Fruit fly (Drosophila melanogaster) whole organism, wandering third instar larva: ENCODE measurements around the gene CG32603.

ENCODE experiments used
- Abd-B ChIP-seq: fragments of >200 bp; optimal IDR thresholded peaks from 2 replicates; lab custom pipeline; 2017; ENCODE audit warnings: missing biosample characterization, missing genetic modification characterization
- CG32264 ChIP-seq: fragments of 200-800 bp; sonication (Bioruptor generic); optimal IDR thresholded peaks from 2 replicates; lab custom pipeline; 2016; ENCODE audit warnings: missing biosample characterization, missing genetic modification characterization
- CrebA ChIP-seq: fragments of 200-800 bp; sonication (Bioruptor generic); optimal IDR thresholded peaks from 2 replicates; lab custom pipeline; 2016; ENCODE audit warnings: missing biosample characterization, mild to moderate bottlenecking, missing genetic modification characterization, borderline replicate concordance
- Dfd ChIP-seq: fragments of >200 bp; optimal IDR thresholded peaks from 2 replicates; lab custom pipeline; 2017; ENCODE audit warnings: missing biosample characterization, missing genetic modification characterization
- Dif ChIP-seq: fragments of 200-275, 200-300 bp; sonication (Bioruptor generic); optimal IDR thresholded peaks from 2 replicates; lab custom pipeline; 2018; ENCODE audit warnings: missing biosample characterization, missing genetic modification characterization; ENCODE audit not compliant: partially characterized antibody
- GATAd ChIP-seq: sonication (Bioruptor generic); optimal IDR thresholded peaks from 2 replicates; lab custom pipeline; 2016; ENCODE audit warnings: missing biosample characterization, missing genetic modification characterization
- HLH106 ChIP-seq: fragments of 200-800 bp; optimal IDR thresholded peaks from 3 replicates; lab custom pipeline; 2019; ENCODE audit warnings: missing biosample characterization, mild to moderate bottlenecking, missing genetic modification characterization, moderate library complexity
- Hnf4 ChIP-seq: fragments of 200-800 bp; sonication (Bioruptor generic); optimal IDR thresholded peaks from 2 replicates; lab custom pipeline; 2016; ENCODE audit warnings: missing biosample characterization, mild to moderate bottlenecking, missing genetic modification characterization
- Hr83 ChIP-seq: fragments of 200-300 bp; sonication (Bioruptor generic); optimal IDR thresholded peaks from 2 replicates; lab custom pipeline; 2016; ENCODE audit warnings: missing biosample characterization, mild to moderate bottlenecking, missing genetic modification characterization, moderate library complexity; ENCODE audit not compliant: poor library complexity, severe bottlenecking
- Mio ChIP-seq: sonication (Bioruptor generic); optimal IDR thresholded peaks from 2 replicates; lab custom pipeline; 2016; ENCODE audit warnings: missing biosample characterization, missing genetic modification characterization
- N ChIP-seq: fragments of >200 bp; optimal IDR thresholded peaks from 2 replicates; lab custom pipeline; 2018; ENCODE audit warnings: missing biosample characterization, missing external identifiers, missing genetic modification characterization
- OdsH ChIP-seq: fragments of 200-800 bp; sonication (Bioruptor generic); optimal IDR thresholded peaks from 2 replicates; lab custom pipeline; 2016; ENCODE audit warnings: missing biosample characterization, mild to moderate bottlenecking, missing genetic modification characterization
- Rel ChIP-seq, 2 experiments: fragments of 200-800 bp; sonication (Bioruptor generic) in 1 of 2; optimal IDR thresholded peaks; 2 replicates in 1 of 2; 3 replicates in 1 of 2; lab custom pipeline; 2016 to 2019; ENCODE audit warnings: mild to moderate bottlenecking in 2 of 2, missing biosample characterization in 2 of 2, missing genetic modification characterization in 2 of 2, moderate library complexity in 1 of 2
- Sp1 ChIP-seq: fragments of 200-800 bp; sonication (Bioruptor generic); optimal IDR thresholded peaks from 3 replicates; lab custom pipeline; 2019; ENCODE audit warnings: missing biosample characterization, mild to moderate bottlenecking, missing genetic modification characterization, moderate library complexity
- Vsx2 ChIP-seq: fragments of 200-300, 225-300 bp; sonication (Bioruptor generic); optimal IDR thresholded peaks from 2 replicates; lab custom pipeline; 2018; ENCODE audit warnings: missing biosample characterization, missing genetic modification characterization; ENCODE audit not compliant: partially characterized antibody
- br ChIP-seq: fragments of 200-800 bp; sonication (Bioruptor generic); optimal IDR thresholded peaks from 2 replicates; lab custom pipeline; 2016; ENCODE audit warnings: missing biosample characterization, missing genetic modification characterization
- brk ChIP-seq: fragments of 200-800 bp; sonication (Bioruptor generic); optimal IDR thresholded peaks from 2 replicates; lab custom pipeline; 2016; ENCODE audit warnings: missing biosample characterization, mild to moderate bottlenecking, missing genetic modification characterization
- dl ChIP-seq, 2 experiments: fragments of 175-275, 200-275 bp in 1 of 2; fragments of 200-275 bp in 1 of 2; sonication (Bioruptor generic); optimal IDR thresholded peaks; lab custom pipeline; 2018; ENCODE audit warnings: mild to moderate bottlenecking in 2 of 2, missing biosample characterization in 2 of 2, missing genetic modification characterization in 2 of 2, moderate library complexity in 2 of 2; ENCODE audit not compliant: partially characterized antibody in 2 of 2, insufficient read depth in 1 of 2
- dmrt93B ChIP-seq: fragments of 200-800 bp; sonication (Bioruptor generic); optimal IDR thresholded peaks from 2 replicates; lab custom pipeline; 2018; ENCODE audit warnings: missing biosample characterization, mild to moderate bottlenecking, missing genetic modification characterization
- dsf ChIP-seq: sonication (Bioruptor generic); optimal IDR thresholded peaks from 2 replicates; lab custom pipeline; 2016; ENCODE audit warnings: missing biosample characterization, missing genetic modification characterization, borderline replicate concordance
- ey ChIP-seq: fragments of 200-800 bp; sonication (Bioruptor generic); optimal IDR thresholded peaks from 2 replicates; lab custom pipeline; 2016; ENCODE audit warnings: missing biosample characterization, missing genetic modification characterization
- foxo ChIP-seq, 2 experiments: fragments of 200-800 bp; sonication (Bioruptor generic); optimal IDR thresholded peaks; 2 replicates in 1 of 2; 3 replicates in 1 of 2; lab custom pipeline; 2016 to 2017; ENCODE audit warnings: missing biosample characterization in 2 of 2, missing genetic modification characterization in 2 of 2
- h ChIP-seq: fragments of 200-800 bp; sonication (Bioruptor generic); optimal IDR thresholded peaks from 3 replicates; lab custom pipeline; 2016; ENCODE audit warnings: missing biosample characterization, mild to moderate bottlenecking, missing genetic modification characterization
- jim ChIP-seq: fragments of 175-275, 200-325 bp; sonication (Bioruptor generic); optimal IDR thresholded peaks from 2 replicates; lab custom pipeline; 2016; ENCODE audit warnings: missing biosample characterization, mild to moderate bottlenecking, missing genetic modification characterization
- pan ChIP-seq: fragments of >200 bp; optimal IDR thresholded peaks from 2 replicates; lab custom pipeline; 2017
- psq ChIP-seq: fragments of 200-800 bp; sonication (Bioruptor generic); optimal IDR thresholded peaks from 3 replicates; lab custom pipeline; 2017; ENCODE audit warnings: missing biosample characterization, mild to moderate bottlenecking, missing genetic modification characterization, moderate library complexity
- rgr ChIP-seq: fragments of 200-800 bp; sonication (Bioruptor generic); optimal IDR thresholded peaks from 3 replicates; lab custom pipeline; 2016; ENCODE audit warnings: missing biosample characterization, mild to moderate bottlenecking, missing genetic modification characterization
- sage ChIP-seq: fragments of 200-800 bp; sonication (Bioruptor generic); optimal IDR thresholded peaks from 2 replicates; lab custom pipeline; 2016; ENCODE audit warnings: missing biosample characterization, mild to moderate bottlenecking, missing genetic modification characterization
- sv ChIP-seq: fragments of 200-800 bp; sonication (Bioruptor generic); optimal IDR thresholded peaks from 3 replicates; lab custom pipeline; 2016; ENCODE audit warnings: missing biosample characterization, missing genetic modification characterization
- tai ChIP-seq: sonication (Bioruptor generic); optimal IDR thresholded peaks from 2 replicates; lab custom pipeline; 2016; ENCODE audit warnings: missing biosample characterization, missing genetic modification characterization
- usp ChIP-seq: fragments of >200 bp; optimal IDR thresholded peaks from 2 replicates; lab custom pipeline; 2017; ENCODE audit warnings: missing biosample characterization, missing genetic modification characterization
- woc ChIP-seq: sonication (Bioruptor generic); optimal IDR thresholded peaks from 2 replicates; lab custom pipeline; 2016; ENCODE audit warnings: missing biosample characterization, mild to moderate bottlenecking, missing genetic modification characterization

The CG32603 gene

DNA sequence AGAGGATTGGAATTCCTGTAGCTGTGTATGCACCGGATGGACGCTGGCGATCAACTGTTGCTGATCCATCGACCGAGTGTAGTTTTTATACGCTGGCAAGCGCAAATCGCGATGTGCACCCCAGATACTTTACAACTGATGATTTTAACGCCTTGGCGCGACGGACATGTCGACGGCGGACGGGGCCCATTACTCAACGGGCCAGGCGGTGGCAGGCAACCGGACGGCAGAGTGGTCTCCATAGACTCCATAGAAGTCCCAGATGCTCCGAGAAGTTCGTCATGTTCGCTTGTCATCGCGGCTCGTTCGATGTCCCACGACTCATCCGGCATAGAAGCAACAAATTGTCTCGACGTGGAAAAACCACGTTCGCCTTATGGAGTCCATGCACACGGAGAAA lies 7.6 kb downstream of the CG32603 start, which contains the start of gene CG13403:
Gene CG13403 (minus strand): TSS at position 101 of the 400 bp plus-strand sequence.
- no peak for TF ChIP-seq psq (GFP tag; lab: Kevin White, UChicago)
- no peak for TF ChIP-seq sage (GFP tag; lab: Kevin White, UChicago)
- no peak for TF ChIP-seq Rel (GFP tag; optimal IDR thresholded peaks at IDR 0.05; lab: Kevin White, UChicago)
- TF ChIP-seq Rel (tag; optimal IDR thresholded peaks at IDR 0.05; lab: Kevin White, UChicago) = no peak
- no peak for TF ChIP-seq Dfd (GFP tag; lab: Kevin White, UChicago)
- TF ChIP-seq dl (GFP tag; optimal IDR thresholded peaks at IDR 0.05; lab: Kevin White, UChicago; ENCODE audit: insufficient read depth in 1 of 2, partially characterized antibody in 2 of 2) = no peak
- no peak for TF ChIP-seq brk
- TF ChIP-seq Abd-B (GFP tag; lab: Kevin White, UChicago) = no peak
- TF ChIP-seq jim (GFP tag; lab: Kevin White, UChicago) = no peak
- no peak for TF ChIP-seq Sp1 (GFP tag; lab: Kevin White, UChicago)
- no peak for TF ChIP-seq br
- no peak for TF ChIP-seq dmrt93B (GFP tag; lab: Kevin White, UChicago)
- TF ChIP-seq h (GFP tag; lab: Kevin White, UChicago) = no peak
- TF ChIP-seq OdsH (GFP tag; lab: Kevin White, UChicago) = no peak
- no peak for TF ChIP-seq Vsx2 (GFP tag; lab: Kevin White, UChicago)
- TF ChIP-seq sv (GFP tag; lab: Kevin White, UChicago) = no peak
- TF ChIP-seq N (GFP tag; lab: Kevin White, UChicago) = no peak
- no peak for TF ChIP-seq Mio (GFP tag; lab: Kevin White, UChicago)
- TF ChIP-seq GATAd = no peak
- no peak for TF ChIP-seq HLH106 (tag; lab: Kevin White, UChicago)

DNA sequence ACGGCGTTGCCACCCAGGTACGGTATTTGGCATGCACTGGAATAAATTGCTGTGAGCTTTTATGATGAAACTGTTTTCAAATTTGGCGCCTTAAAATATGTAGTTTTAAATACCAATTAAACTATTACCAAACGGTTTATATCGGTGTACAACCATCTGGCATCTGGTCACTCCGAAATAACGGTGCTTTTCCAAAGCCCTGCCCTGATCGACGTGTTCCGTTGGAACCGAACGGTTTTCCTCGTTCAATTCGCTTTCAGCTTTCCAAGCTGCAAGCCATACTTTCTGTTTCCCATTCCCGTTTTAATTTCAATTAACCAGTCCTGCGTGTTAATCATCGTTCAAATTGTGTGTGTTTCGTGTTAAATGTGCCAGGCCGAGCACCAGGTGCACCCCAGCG lies 8.7 kb downstream of the CG32603 start, which contains the start of gene yl:
Gene yl (plus strand): TSS at position 202 of the 400 bp plus-strand sequence.
- no peak for TF ChIP-seq Hr83 (GFP tag; lab: Kevin White, UChicago)
- no peak for TF ChIP-seq pan (lab: Kevin White, UChicago)
- TF ChIP-seq dl (GFP tag; optimal IDR thresholded peaks at IDR 0.05; lab: Kevin White, UChicago; ENCODE audit: insufficient read depth in 1 of 2, partially characterized antibody in 2 of 2) = no peak
- TF ChIP-seq Hnf4 (GFP tag; lab: Kevin White, UChicago) = no peak
- no peak for TF ChIP-seq dmrt93B (GFP tag; lab: Kevin White, UChicago)
- no peak for TF ChIP-seq CG32264 (GFP tag; lab: Kevin White, UChicago)
- TF ChIP-seq sv (GFP tag; lab: Kevin White, UChicago) = no peak
- TF ChIP-seq GATAd = no peak
- TF ChIP-seq ey (GFP tag; lab: Kevin White, UChicago) = no peak
- TF ChIP-seq Vsx2 (GFP tag; lab: Kevin White, UChicago) = no peak
- no peak for TF ChIP-seq Dfd (GFP tag; lab: Kevin White, UChicago)
- no peak for TF ChIP-seq jim (GFP tag; lab: Kevin White, UChicago)
- TF ChIP-seq h (GFP tag; lab: Kevin White, UChicago) = no peak
- TF ChIP-seq woc (GFP tag; lab: Kevin White, UChicago) = no peak
- no peak for TF ChIP-seq usp
- no peak for TF ChIP-seq rgr (GFP tag; lab: Kevin White, UChicago)
- TF ChIP-seq CrebA (GFP tag; lab: Kevin White, UChicago) = no peak

DNA sequence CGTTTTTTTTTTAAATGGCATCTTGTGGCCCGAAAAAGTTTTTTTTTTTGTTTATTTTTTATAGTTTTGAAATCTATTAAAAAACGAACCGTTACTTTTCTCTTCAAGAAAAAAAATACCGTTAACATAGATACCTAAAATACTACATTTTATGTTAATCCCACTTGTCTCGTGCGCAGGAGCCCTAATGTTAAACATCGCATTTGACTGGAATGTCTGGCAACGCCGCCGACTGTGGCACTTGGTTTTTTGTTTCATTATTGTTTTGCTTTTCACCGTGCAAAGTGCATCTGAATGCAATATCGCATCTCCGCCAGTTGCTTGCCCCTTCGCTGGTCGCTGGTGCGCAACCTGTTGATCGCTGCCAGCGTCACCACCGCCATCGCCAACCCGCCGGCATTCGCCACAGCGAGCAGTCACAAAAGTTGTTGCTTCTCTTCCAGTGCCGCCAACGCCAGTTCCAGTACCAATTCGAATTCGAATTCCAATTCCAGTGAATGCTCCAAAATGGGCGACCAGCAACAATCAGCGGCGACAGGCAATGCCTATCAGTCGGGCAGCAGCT lies 15.7 kb downstream of the CG32603 start, which contains the start of gene CG11590:
Gene CG11590 (plus strand): TSS at position 212 of the 565 bp plus-strand sequence.
- TF ChIP-seq Dif (GFP tag; lab: Kevin White, UChicago) (peak; percentile 88), HLH106 (tag; lab: Kevin White, UChicago) (no peak), Vsx2 (GFP tag; lab: Kevin White, UChicago) (peak; percentile 96)

DNA sequence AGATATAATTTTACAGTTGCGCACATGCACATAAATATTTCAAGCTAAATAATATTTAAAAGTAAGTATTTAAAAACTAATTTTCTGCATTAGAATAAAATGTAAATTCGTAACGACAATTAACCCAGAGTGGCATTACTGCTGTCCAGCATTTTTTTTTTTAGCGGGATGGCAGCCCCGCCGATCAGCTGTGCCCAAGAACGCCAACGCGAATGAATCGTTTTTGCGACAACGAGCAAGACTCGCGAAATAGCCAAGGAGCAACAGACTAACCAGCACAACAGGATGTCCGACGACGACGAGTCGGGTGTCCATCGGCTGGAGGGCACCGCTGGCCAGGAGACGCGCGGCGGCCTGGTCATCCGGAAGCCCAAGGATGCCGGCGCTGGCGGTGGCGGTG lies 16.8 kb downstream of the CG32603 start, which contains the start of gene Prp16:
Gene Prp16 (plus strand): TSS at position 185 of the 400 bp plus-strand sequence.
- TF ChIP-seq Hnf4 (GFP tag; lab: Kevin White, UChicago) = no peak
- TF ChIP-seq dsf = no peak
- no peak for TF ChIP-seq Sp1 (GFP tag; lab: Kevin White, UChicago)
- TF ChIP-seq Abd-B (GFP tag; lab: Kevin White, UChicago) = no peak
- TF ChIP-seq N (GFP tag; lab: Kevin White, UChicago) = no peak
- no peak for TF ChIP-seq HLH106 (tag; lab: Kevin White, UChicago)
- TF ChIP-seq Dif (GFP tag; lab: Kevin White, UChicago) = no peak
- TF ChIP-seq CG32264 (GFP tag; lab: Kevin White, UChicago) = no peak
- no peak for TF ChIP-seq jim (GFP tag; lab: Kevin White, UChicago)
- TF ChIP-seq foxo (GFP tag; optimal IDR thresholded peaks at IDR 0.05; lab: Kevin White, UChicago) = no peak
- TF ChIP-seq pan (lab: Kevin White, UChicago) = no peak
- TF ChIP-seq psq (GFP tag; lab: Kevin White, UChicago) = no peak
- no peak for TF ChIP-seq brk
- TF ChIP-seq Dfd (GFP tag; lab: Kevin White, UChicago) = no peak
- no peak for TF ChIP-seq Hr83 (GFP tag; lab: Kevin White, UChicago)
- TF ChIP-seq OdsH (GFP tag; lab: Kevin White, UChicago) = no peak
- TF ChIP-seq Vsx2 (GFP tag; lab: Kevin White, UChicago) = no peak
- TF ChIP-seq CrebA (GFP tag; lab: Kevin White, UChicago) = no peak
- no peak for TF ChIP-seq Mio (GFP tag; lab: Kevin White, UChicago)
- no peak for TF ChIP-seq tai (GFP tag; lab: Kevin White, UChicago)
